Fruit fly (Drosophila melanogaster): ENCODE results near the gene CG14342.

- TF ChIP-seq psq (GFP tag; optimal IDR thresholded peaks at IDR 0.05) (no peak), Rel (GFP tag; optimal IDR thresholded peaks at IDR 0.05) (no peak), Rel (tag; optimal IDR thresholded peaks at IDR 0.05) (no peak), OdsH (GFP tag; optimal IDR thresholded peaks at IDR 0.05) (no peak), brk (GFP tag; optimal IDR thresholded peaks at IDR 0.05) (no peak), GATAd (GFP tag; optimal IDR thresholded peaks at IDR 0.05) (no peak), N (GFP tag; optimal IDR thresholded peaks at IDR 0.05) (no peak), Sp1 (GFP tag; optimal IDR thresholded peaks at IDR 0.05) (no peak), ey (GFP tag; optimal IDR thresholded peaks at IDR 0.05) (no peak)
These were observed 46.7 kb upstream of the CG14342 start for dm6 chr2L:1157357-1157678.

Data from whole organism, wandering third instar larva.